Worm (Caenorhabditis elegans) whole organism, L3 larva: ENCODE measurements around the gene F26D2.16.

Experiments
- ZK546.5 ChIP-seq: sonication (generic microtip); optimal IDR thresholded peaks from 2 replicates; lab custom pipeline; 2017; ENCODE audit warnings: missing biosample characterization, missing genetic modification characterization
- aly-2 ChIP-seq: fragments of 150-350 bp; optimal IDR thresholded peaks from 2 replicates; lab custom pipeline; 2014; ENCODE audit warnings: missing biosample characterization, missing genetic modification characterization
- ceh-16 ChIP-seq: sonication (generic microtip); optimal IDR thresholded peaks from 2 replicates; lab custom pipeline; 2017; ENCODE audit warnings: missing biosample characterization, missing genetic modification characterization
- ceh-28 ChIP-seq: fragments of 150-350 bp; optimal IDR thresholded peaks from 2 replicates; lab custom pipeline; 2014; ENCODE audit warnings: missing biosample characterization, missing genetic modification reagents, missing genetic modification characterization
- ceh-82 ChIP-seq: fragments of 150-350 bp; optimal IDR thresholded peaks from 2 replicates; lab custom pipeline; 2014; ENCODE audit warnings: missing biosample characterization, missing genetic modification characterization
- ceh-9 ChIP-seq: sonication (generic microtip); optimal IDR thresholded peaks from 2 replicates; lab custom pipeline; 2018; ENCODE audit warnings: missing biosample characterization, missing genetic modification characterization
- egl-27 ChIP-seq: sonication (generic microtip); optimal IDR thresholded peaks from 4 replicates; lab custom pipeline; 2017; ENCODE audit warnings: missing biosample characterization, missing genetic modification reagents, missing genetic modification characterization
- egl-5 ChIP-seq: fragments of 150-350 bp; optimal IDR thresholded peaks from 2 replicates; lab custom pipeline; 2017; ENCODE audit warnings: missing biosample characterization, missing genetic modification reagents, missing genetic modification characterization, inconsistent platforms
- elt-1 ChIP-seq: fragments of 150-350 bp; optimal IDR thresholded peaks from 2 replicates; lab custom pipeline; 2014; ENCODE audit warnings: missing biosample characterization, missing genetic modification characterization
- elt-2 ChIP-seq: sonication (generic microtip); optimal IDR thresholded peaks from 2 replicates; lab custom pipeline; 2016; ENCODE audit warnings: missing genetic modification reagents, mild to moderate bottlenecking, missing genetic modification characterization, missing compliant biosample characterization
- eor-1 ChIP-seq, 2 experiments: fragments of 150-350 bp; optimal IDR thresholded peaks; 2 replicates each; lab custom pipeline; 2014 to 2018; ENCODE audit warnings: missing biosample characterization in 2 of 2, missing genetic modification characterization in 2 of 2
- fkh-10 ChIP-seq: sonication (generic microtip); optimal IDR thresholded peaks from 2 replicates; lab custom pipeline; 2017; ENCODE audit warnings: missing biosample characterization, missing genetic modification reagents, missing genetic modification characterization
- fos-1 ChIP-seq: fragments of 150-350 bp; optimal IDR thresholded peaks from 2 replicates; lab custom pipeline; 2014; ENCODE audit warnings: missing biosample characterization, missing genetic modification characterization
- jun-1 ChIP-seq: fragments of 150-350 bp; optimal IDR thresholded peaks from 2 replicates; lab custom pipeline; 2014; ENCODE audit warnings: missing biosample characterization, missing genetic modification reagents, missing genetic modification characterization
- lin-15B ChIP-seq: fragments of 150-350 bp; optimal IDR thresholded peaks from 2 replicates; lab custom pipeline; 2014; ENCODE audit warnings: missing biosample characterization, missing genetic modification characterization
- lin-39 ChIP-seq: fragments of 150-350 bp; optimal IDR thresholded peaks from 2 replicates; lab custom pipeline; 2018; ENCODE audit warnings: missing biosample characterization, missing genetic modification reagents, missing genetic modification characterization
- lsy-12 ChIP-seq: sonication (generic microtip); optimal IDR thresholded peaks from 2 replicates; lab custom pipeline; 2016; ENCODE audit warnings: mild to moderate bottlenecking, missing genetic modification characterization, missing compliant biosample characterization
- nfya-1 ChIP-seq: sonication (generic microtip); optimal IDR thresholded peaks from 2 replicates; lab custom pipeline; 2017; ENCODE audit warnings: missing genetic modification characterization, mild to moderate bottlenecking, missing compliant biosample characterization, antibody characterized with exemption, moderate library complexity; ENCODE audit not compliant: insufficient read depth
- nhr-11 ChIP-seq: fragments of 150-350 bp; optimal IDR thresholded peaks from 2 replicates; lab custom pipeline; 2014; ENCODE audit warnings: missing biosample characterization, missing genetic modification characterization
- nhr-23 ChIP-seq: fragments of 150-350 bp; optimal IDR thresholded peaks from 2 replicates; lab custom pipeline; 2014; ENCODE audit warnings: missing biosample characterization, missing genetic modification reagents, missing genetic modification characterization
- nhr-25 ChIP-seq: sonication (generic microtip); optimal IDR thresholded peaks from 2 replicates; lab custom pipeline; 2017; ENCODE audit warnings: missing biosample characterization, missing genetic modification characterization
- nhr-28 ChIP-seq: fragments of 150-350 bp; optimal IDR thresholded peaks from 2 replicates; lab custom pipeline; 2014; ENCODE audit warnings: missing biosample characterization, missing genetic modification characterization
- nhr-43 ChIP-seq: sonication (generic microtip); optimal IDR thresholded peaks from 2 replicates; lab custom pipeline; 2016; ENCODE audit warnings: mild to moderate bottlenecking, missing genetic modification characterization, missing compliant biosample characterization; ENCODE audit not compliant: poor library complexity, severe bottlenecking
- nhr-67 ChIP-seq: fragments of 150-350 bp; optimal IDR thresholded peaks from 2 replicates; lab custom pipeline; 2014; ENCODE audit warnings: missing biosample characterization, missing genetic modification characterization
- nhr-76 ChIP-seq: fragments of 150-350 bp; sonication (generic microtip); optimal IDR thresholded peaks from 5 replicates; lab custom pipeline; 2014; ENCODE audit warnings: missing biosample characterization, missing genetic modification characterization
- nhr-77 ChIP-seq: fragments of 150-350 bp; optimal IDR thresholded peaks from 2 replicates; lab custom pipeline; 2014; ENCODE audit warnings: missing biosample characterization, missing genetic modification characterization
- pha-4 ChIP-seq: fragments of 150-350 bp; optimal IDR thresholded peaks from 2 replicates; lab custom pipeline; 2014; ENCODE audit warnings: missing biosample characterization, missing genetic modification reagents, missing genetic modification characterization
- pqm-1 ChIP-seq: fragments of 150-350 bp; optimal IDR thresholded peaks from 2 replicates; lab custom pipeline; 2017; ENCODE audit warnings: missing biosample characterization, missing genetic modification characterization, inconsistent platforms
- skn-1 ChIP-seq: fragments of 150-350 bp; optimal IDR thresholded peaks from 2 replicates; lab custom pipeline; 2014; ENCODE audit warnings: missing biosample characterization, missing genetic modification characterization
- tbx-2 ChIP-seq: sonication (generic microtip); optimal IDR thresholded peaks from 2 replicates; lab custom pipeline; 2016; ENCODE audit warnings: mild to moderate bottlenecking, missing genetic modification characterization, missing compliant biosample characterization
- unc-39 ChIP-seq: sonication (generic microtip); optimal IDR thresholded peaks from 4 replicates; lab custom pipeline; 2017; ENCODE audit warnings: missing biosample characterization, missing genetic modification characterization
- unc-62 ChIP-seq: fragments of 150-350 bp; sonication (generic microtip); optimal IDR thresholded peaks from 4 replicates; lab custom pipeline; 2014; ENCODE audit warnings: missing biosample characterization, missing genetic modification reagents, missing genetic modification characterization
- zag-1 ChIP-seq: fragments of 150-350 bp; optimal IDR thresholded peaks from 2 replicates; lab custom pipeline; 2014; ENCODE audit warnings: missing biosample characterization, missing genetic modification characterization
- ztf-11 ChIP-seq: fragments of 150-350 bp; optimal IDR thresholded peaks from 2 replicates; lab custom pipeline; 2014; ENCODE audit warnings: missing biosample characterization, missing genetic modification characterization
- ztf-4 ChIP-seq: fragments of 150-350 bp; optimal IDR thresholded peaks from 2 replicates; lab custom pipeline; 2014; ENCODE audit warnings: missing biosample characterization, missing genetic modification characterization

The F26D2.16 gene

ce11 chrV:16420696-16421095 is 1.0 kb upstream of the F26D2.16 start, which contains the start of gene srw-48:
Gene srw-48, plus strand, starts transcription at chrV:16420996.
- TF ChIP-seq ceh-9 (tag; lab: Kevin White, UChicago): no peak
- no peak for TF ChIP-seq egl-5 (tag; lab: Kevin White, UChicago)
- TF ChIP-seq fos-1: no peak
- no peak for TF ChIP-seq nfya-1 (tag; lab: Kevin White, UChicago)
- TF ChIP-seq eor-1 (tag; optimal IDR thresholded peaks at IDR 0.05; lab: Kevin White, UChicago): no peak
- no peak for TF ChIP-seq tbx-2 (tag; lab: Kevin White, UChicago)
- TF ChIP-seq nhr-43 (tag; lab: Kevin White, UChicago): no peak
- TF ChIP-seq unc-62 (GFP tag; lab: Kevin White, UChicago): no peak
- no peak for TF ChIP-seq pqm-1 (tag; lab: Kevin White, UChicago)
- no peak for TF ChIP-seq nhr-25
- TF ChIP-seq ZK546.5 (tag; lab: Kevin White, UChicago): no peak
- TF ChIP-seq pha-4 (tag; lab: Kevin White, UChicago): no peak
- TF ChIP-seq ztf-11 (tag; lab: Kevin White, UChicago): no peak
- no peak for TF ChIP-seq nhr-23

ce11 chrV:16417014-16417413 is 2.7 kb downstream of the F26D2.16 start, which contains the start of gene str-55:
Gene str-55, minus strand, starts transcription at chrV:16417114.
- TF ChIP-seq eor-1 (tag; optimal IDR thresholded peaks at IDR 0.05; lab: Kevin White, UChicago): no peak
- TF ChIP-seq lin-39: no peak
- TF ChIP-seq ceh-28 (tag; lab: Kevin White, UChicago): no peak
- TF ChIP-seq skn-1: no peak
- no peak for TF ChIP-seq ceh-16 (tag; lab: Kevin White, UChicago)
- no peak for TF ChIP-seq elt-2 (tag; lab: Kevin White, UChicago)
- no peak for TF ChIP-seq nhr-77
- TF ChIP-seq jun-1 (tag; lab: Kevin White, UChicago): no peak
- no peak for TF ChIP-seq ceh-9 (tag; lab: Kevin White, UChicago)
- no peak for TF ChIP-seq nhr-23
- TF ChIP-seq fos-1: no peak
- no peak for TF ChIP-seq nhr-76 (tag; lab: Kevin White, UChicago)
- no peak for TF ChIP-seq egl-27 (tag; lab: Kevin White, UChicago)
- TF ChIP-seq nfya-1 (tag; lab: Kevin White, UChicago): no peak

ce11 chrV:16410521-16410920 is 9.1 kb downstream of the F26D2.16 start, which contains the start of gene srh-145:
Gene srh-145, plus strand, starts transcription at chrV:16410713.
- TF ChIP-seq lsy-12 (tag; lab: Kevin White, UChicago) (no peak), nhr-11 (tag; lab: Kevin White, UChicago) (no peak), tbx-2 (tag; lab: Kevin White, UChicago) (no peak), aly-2 (tag; lab: Kevin White, UChicago) (no peak), elt-2 (tag; lab: Kevin White, UChicago) (no peak), nhr-28 (tag; lab: Kevin White, UChicago) (no peak), fkh-10 (no peak), ztf-4 (tag; lab: Kevin White, UChicago) (no peak), elt-1 (tag; lab: Kevin White, UChicago) (no peak), egl-5 (tag; lab: Kevin White, UChicago) (no peak), zag-1 (no peak), nhr-67 (tag; lab: Kevin White, UChicago) (no peak), lin-15B (no peak), ceh-82 (tag; lab: Kevin White, UChicago) (no peak), nhr-23 (no peak)

ce11 chrV:16407663-16408062 is 12.0 kb downstream of the F26D2.16 start, which contains the start of gene F26D2.3:
Gene F26D2.3, plus strand, starts transcription at chrV:16407963.
- TF ChIP-seq unc-39: no peak
- TF ChIP-seq, all 47 proteins: peak for 0

ce11 chrV:16406357-16406756 is 13.3 kb downstream of the F26D2.16 start:
- TF ChIP-seq unc-39 (no peak), egl-27 (tag; lab: Kevin White, UChicago) (no peak)
